Worm (Caenorhabditis elegans) whole organism, dauer: ENCODE results near the gene plx-1.

Source experiments
- unc-62 ChIP-seq: sonication (generic microtip); optimal IDR thresholded peaks from 2 replicates; lab custom pipeline; 2017; ENCODE audit warnings: missing biosample characterization, missing genetic modification reagents, missing genetic modification characterization

Gene plx-1

DNA sequence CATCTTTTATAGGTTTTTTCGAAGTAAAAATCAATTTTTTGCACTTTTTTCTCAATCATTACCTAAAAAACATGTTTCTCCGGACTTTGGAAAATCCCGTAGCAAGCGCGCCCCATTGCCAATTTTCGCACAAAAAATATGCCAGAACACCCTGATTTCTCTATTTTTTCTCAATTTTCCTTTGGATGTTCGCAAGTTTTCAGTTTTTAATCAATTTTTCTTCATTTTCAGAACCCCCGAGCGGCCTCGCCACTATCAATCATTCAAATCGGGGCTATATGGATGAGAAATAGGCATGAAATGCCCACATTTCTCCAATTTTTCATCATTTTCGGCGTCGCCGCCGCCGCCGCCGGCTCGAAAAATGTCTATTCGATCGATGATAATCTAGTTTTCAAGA, at the start of gene plx-1:
Gene plx-1, plus strand, starts transcription at position 301 of the 400 bp plus-strand sequence.
- TF ChIP-seq unc-62 (GFP tag; lab: Kevin White, UChicago) = no peak

- TF ChIP-seq unc-62 (GFP tag; lab: Kevin White, UChicago) = no peak
These were observed 44.5 kb upstream of the plx-1 start for ce11 chrIV:914856-915255.

DNA sequence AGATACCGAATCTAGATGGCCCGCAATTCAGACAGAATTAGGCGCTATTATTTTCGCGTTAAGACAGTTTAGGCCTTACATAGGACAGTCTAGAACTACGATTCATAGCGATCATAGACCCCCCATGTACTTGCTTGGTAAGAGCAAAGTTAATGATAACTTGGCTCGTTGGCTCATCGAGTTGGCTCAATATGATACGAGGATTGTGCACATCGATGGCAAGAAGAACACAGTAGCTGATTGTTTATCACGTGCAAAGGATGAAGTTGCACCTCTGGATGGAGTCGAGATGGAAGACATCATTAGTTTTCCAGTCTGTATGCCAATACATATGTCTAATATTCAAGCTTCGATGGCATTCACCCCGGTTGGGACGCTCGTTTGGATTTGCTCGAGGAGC, 41.7 kb upstream of the plx-1 start:
- no peak for TF ChIP-seq unc-62 (GFP tag; lab: Kevin White, UChicago)

DNA sequence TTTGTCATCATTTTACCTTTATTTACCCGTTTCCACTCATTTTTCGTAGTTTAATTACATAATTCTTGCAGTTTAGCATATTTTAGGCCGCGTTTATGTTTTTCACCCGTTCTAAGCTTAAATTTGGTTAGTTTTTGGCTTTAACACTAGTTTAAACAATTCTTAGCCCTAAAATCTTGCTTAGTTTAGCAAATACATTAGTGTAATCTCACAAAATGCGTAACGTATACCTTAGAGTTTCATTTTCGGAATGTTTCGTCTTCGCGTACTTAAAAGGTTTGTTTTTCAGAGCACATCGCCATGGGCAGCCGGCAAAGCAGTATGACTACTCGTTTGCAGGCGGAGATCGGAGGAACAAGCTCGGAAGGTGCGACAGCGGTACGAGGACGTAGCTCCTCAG, 39.6 kb upstream of the plx-1 start, which contains the start of gene F58H7.5:
Gene F58H7.5, plus strand, starts transcription at position 301 of the 400 bp plus-strand sequence.
- TF ChIP-seq unc-62 (GFP tag; lab: Kevin White, UChicago) = no peak

DNA sequence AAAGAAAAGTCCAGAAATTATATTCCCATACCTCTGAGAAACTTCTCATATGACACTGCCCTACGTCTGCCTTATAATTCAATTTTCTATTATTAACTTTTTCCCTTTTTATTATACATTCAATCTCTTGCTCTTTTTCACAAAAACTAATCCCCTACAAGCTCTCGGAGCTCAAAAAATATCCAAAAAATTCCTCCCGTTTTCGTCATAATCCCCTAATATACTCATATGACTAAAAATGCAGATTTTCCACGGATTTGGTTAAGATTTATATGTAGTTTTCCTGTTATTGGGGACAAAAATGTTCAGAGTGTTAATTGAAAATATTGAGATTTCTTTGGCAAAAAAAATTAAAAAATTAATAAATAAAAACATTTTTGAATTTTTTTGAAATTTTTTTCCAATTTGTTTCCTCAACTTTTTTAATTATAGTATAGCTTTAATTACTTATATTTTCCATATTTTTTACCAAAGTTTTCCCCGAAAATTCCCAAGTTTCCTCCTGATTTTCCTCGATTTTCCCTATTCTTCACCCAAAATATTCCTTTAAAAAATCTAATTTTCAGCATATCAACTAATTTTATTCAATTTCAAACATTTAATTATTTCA, 34.9 kb upstream of the plx-1 start, which contains the start of gene lgc-30:
Gene lgc-30, plus strand, starts transcription at position 560 of the 610 bp plus-strand sequence.
- TF ChIP-seq unc-62 (GFP tag; lab: Kevin White, UChicago) = no peak

- no peak for TF ChIP-seq unc-62 (GFP tag; lab: Kevin White, UChicago)
These were observed 31.8 kb upstream of the plx-1 start for ce11 chrIV:927510-927909.

- TF ChIP-seq unc-62 (GFP tag; lab: Kevin White, UChicago) = no peak
These were observed 23.6 kb upstream of the plx-1 start, which contains the start of gene F58H7.1 for ce11 chrIV:935725-936124. Gene F58H7.1 (minus strand): TSS chrIV:935825.

- no peak for TF ChIP-seq unc-62 (GFP tag; lab: Kevin White, UChicago)
These were observed 13.7 kb upstream of the plx-1 start, which contains the start of gene faah-3 for ce11 chrIV:945601-946000. Gene faah-3 (minus strand): TSS chrIV:945653.

DNA sequence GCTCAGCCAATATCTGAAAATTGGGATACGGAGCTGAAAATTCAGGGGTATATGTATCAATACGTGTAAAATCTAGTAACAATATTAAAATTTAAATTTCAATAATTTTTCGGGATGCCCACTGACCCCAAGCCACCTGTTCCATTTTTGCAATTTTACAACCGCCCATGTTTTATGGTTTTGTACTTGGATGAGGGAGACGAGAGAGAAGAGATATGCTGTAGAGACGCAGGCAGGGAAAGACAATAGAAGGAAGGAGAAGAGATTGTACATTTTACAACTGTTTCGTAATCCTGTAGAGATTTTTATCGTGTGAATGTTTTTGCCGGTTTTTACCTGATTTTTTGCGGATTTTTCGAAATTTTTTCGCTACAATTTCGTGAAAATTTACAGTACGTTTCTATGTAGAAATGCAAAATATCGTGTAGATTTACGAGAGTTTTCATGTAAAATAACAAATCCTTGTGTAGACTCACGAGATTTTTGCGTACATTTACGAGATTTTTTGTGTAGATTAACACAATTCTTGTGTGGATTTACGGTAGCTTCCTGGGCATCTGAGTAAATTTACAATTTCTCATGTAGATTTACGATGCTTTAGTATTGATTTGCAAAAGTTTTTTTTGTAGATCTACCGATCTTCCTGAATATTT, 9.3 kb upstream of the plx-1 start:
- no peak for TF ChIP-seq unc-62 (GFP tag; lab: Kevin White, UChicago)

DNA sequence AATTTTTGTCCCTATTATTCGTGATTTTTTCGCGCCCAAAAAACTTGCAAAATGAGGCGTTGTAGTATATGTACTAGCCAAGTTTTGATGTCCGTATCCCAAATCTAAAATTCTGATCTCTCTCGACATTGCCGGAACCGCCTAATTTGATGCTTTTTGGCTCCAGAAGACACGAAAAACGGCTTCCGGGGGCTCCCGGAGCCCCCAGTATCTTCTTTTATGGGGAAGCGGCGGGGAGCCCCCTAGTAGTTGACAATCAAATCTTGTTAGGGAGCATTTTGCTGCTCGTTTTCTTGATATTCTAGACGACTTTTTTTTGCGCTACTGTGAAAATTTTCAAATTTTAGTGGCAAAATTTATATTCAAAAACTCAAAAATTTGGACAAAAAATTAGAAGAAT, 7.8 kb upstream of the plx-1 start:
- no peak for TF ChIP-seq unc-62 (GFP tag; lab: Kevin White, UChicago)

- TF ChIP-seq unc-62 (GFP tag; lab: Kevin White, UChicago) = no peak
These were observed 6.2 kb upstream of the plx-1 start for ce11 chrIV:953136-953535.

- TF ChIP-seq unc-62 (GFP tag; lab: Kevin White, UChicago) = no peak
These were observed 1.5 kb upstream of the plx-1 start for ce11 chrIV:957820-958219.

DNA sequence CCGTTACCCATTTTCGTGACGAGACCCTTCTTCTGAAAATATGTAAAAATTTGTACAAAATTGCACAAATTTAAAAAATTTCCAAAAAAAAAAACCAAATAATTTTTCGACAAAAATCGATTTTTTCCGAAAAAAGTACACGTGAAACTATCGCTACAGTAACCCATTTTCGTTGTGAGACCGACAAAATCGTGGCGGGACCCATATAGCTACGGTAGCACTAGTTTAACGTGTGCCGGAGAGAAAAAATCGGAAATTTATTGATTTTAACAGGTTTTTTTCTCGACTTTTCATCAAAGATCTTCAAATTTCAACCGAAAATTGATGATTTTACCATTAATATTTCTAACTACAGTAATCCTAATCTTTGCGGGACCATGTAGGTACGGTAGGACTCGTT, 856 bp downstream of the plx-1 start:
- no peak for TF ChIP-seq unc-62 (GFP tag; lab: Kevin White, UChicago)

ce11 chrIV:961862-962261, 2.5 kb downstream of the plx-1 start:
- no peak for TF ChIP-seq unc-62 (GFP tag; lab: Kevin White, UChicago)

ce11 chrIV:971122-971521, 11.8 kb downstream of the plx-1 start:
- TF ChIP-seq unc-62 (GFP tag; lab: Kevin White, UChicago) = no peak

ce11 chrIV:972401-972800, 13.1 kb downstream of the plx-1 start:
- TF ChIP-seq unc-62 (GFP tag; lab: Kevin White, UChicago) = no peak
